Worm (Caenorhabditis elegans): ENCODE measurements around the gene osm-1.

ce11 chrX:16533860-16534259 is 6.6 kb upstream of the osm-1 start:
- TF ChIP-seq lin-39 (tag; optimal IDR thresholded peaks at IDR 0.05) (no peak), unc-39 (tag; optimal IDR thresholded peaks at IDR 0.05) (no peak), snpc-4 (tag; optimal IDR thresholded peaks at IDR 0.05) (no peak)
